Fruit fly (Drosophila melanogaster) whole organism, embryonic: ENCODE results near the gene CG34454.

Experiments used
- ATbp ChIP-seq: fragments of 200-800 bp; sonication (Bioruptor generic); optimal IDR thresholded peaks from 2 replicates; lab custom pipeline; 2017; ENCODE audit warnings: missing biosample characterization, mild to moderate bottlenecking, missing genetic modification characterization, missing genetic modification reagents
- Antp ChIP-seq: fragments of 200-800 bp; sonication (Bioruptor generic); optimal IDR thresholded peaks from 3 replicates; lab custom pipeline; 2016; ENCODE audit warnings: missing biosample characterization, missing genetic modification characterization
- Awh ChIP-seq: fragments of 200-800 bp; sonication (Bioruptor generic); IDR thresholded peaks from 2 replicates; pipeline ENCODE4, ENCODE4 v1.3.6; 2022; ENCODE audit warnings: missing biosample characterization, missing genetic modification characterization
- CG10209 ChIP-seq: fragments of 200-800 bp; sonication (Bioruptor generic); optimal IDR thresholded peaks from 3 replicates; lab custom pipeline; 2017; ENCODE audit warnings: missing biosample characterization, mild to moderate bottlenecking, missing genetic modification characterization, missing genetic modification reagents
- CG10366 ChIP-seq: fragments of 200-800 bp; sonication (Bioruptor generic); IDR thresholded peaks from 2 replicates; pipeline ENCODE4 v1.3.6; 2022; ENCODE audit warnings: missing biosample characterization, missing genetic modification characterization
- CG12155 ChIP-seq: fragments of 200-800 bp; sonication (Bioruptor generic); optimal IDR thresholded peaks from 3 replicates; lab custom pipeline; 2016; ENCODE audit warnings: missing biosample characterization, missing genetic modification characterization
- CG15073 ChIP-seq: fragments of 200-800 bp; sonication (Bioruptor generic); optimal IDR thresholded peaks from 2 replicates; lab custom pipeline; 2016; ENCODE audit warnings: missing biosample characterization, missing genetic modification characterization
- CG17612 ChIP-seq: fragments of 200-800 bp; sonication (Bioruptor generic); IDR thresholded peaks from 2 replicates; pipeline ENCODE4 v1.3.6; 2022; ENCODE audit warnings: missing biosample characterization, missing genetic modification characterization
- CG3726 ChIP-seq: fragments of 200-800 bp; sonication (Bioruptor generic); IDR thresholded peaks from 3 replicates; pipeline ENCODE4, ENCODE4 v1.3.6; 2022; ENCODE audit warnings: missing biosample characterization, missing genetic modification characterization
- CG3838 ChIP-seq: fragments of 200-800 bp; sonication (Bioruptor generic); optimal IDR thresholded peaks from 3 replicates; lab custom pipeline; 2016; ENCODE audit warnings: missing biosample characterization, missing genetic modification characterization
- CG3847 ChIP-seq: fragments of 200-800 bp; sonication (Bioruptor generic); IDR thresholded peaks from 2 replicates; pipeline ENCODE4 v1.3.6; 2022; ENCODE audit warnings: missing biosample characterization, missing genetic modification characterization
- CG7271 ChIP-seq: fragments of 200-800 bp; sonication (Bioruptor generic); optimal IDR thresholded peaks from 2 replicates; lab custom pipeline; 2018; ENCODE audit warnings: missing biosample characterization, mild to moderate bottlenecking, missing genetic modification characterization, moderate library complexity
- CG7357 ChIP-seq: fragments of 200-800 bp; sonication (Bioruptor generic); IDR thresholded peaks from 3 replicates; pipeline ENCODE4 v1.3.6; 2022; ENCODE audit warnings: missing biosample characterization, missing genetic modification characterization
- CG7928 ChIP-seq: fragments of 200-800 bp; sonication (Bioruptor generic); optimal IDR thresholded peaks from 2 replicates; lab custom pipeline; 2017; ENCODE audit warnings: missing biosample characterization, mild to moderate bottlenecking, missing genetic modification characterization
- CG8281 ChIP-seq: fragments of 200-800 bp; sonication (Bioruptor generic); optimal IDR thresholded peaks from 2 replicates; lab custom pipeline; 2018; ENCODE audit warnings: missing biosample characterization, mild to moderate bottlenecking, missing genetic modification characterization, moderate library complexity
- CG9727 ChIP-seq: fragments of 200-800 bp; sonication (Bioruptor generic); optimal IDR thresholded peaks from 3 replicates; lab custom pipeline; 2017; ENCODE audit warnings: missing biosample characterization, mild to moderate bottlenecking, missing genetic modification characterization
- CTCF ChIP-seq: fragments of 200-800 bp; sonication (Bioruptor generic); optimal IDR thresholded peaks from 2 replicates; lab custom pipeline; 2017; ENCODE audit warnings: missing biosample characterization, mild to moderate bottlenecking, missing genetic modification characterization, moderate library complexity
- HLH3B ChIP-seq: fragments of 200-800 bp; sonication (Bioruptor generic); IDR thresholded peaks from 2 replicates; pipeline ENCODE4 v1.3.6; 2022; ENCODE audit warnings: missing biosample characterization, missing genetic modification characterization
- HLH54F ChIP-seq: fragments of 200-800 bp; sonication (Bioruptor generic); optimal IDR thresholded peaks from 3 replicates; lab custom pipeline; 2016; ENCODE audit warnings: missing biosample characterization, missing genetic modification characterization
- Hey ChIP-seq: fragments of 200-800 bp; sonication (Bioruptor generic); optimal IDR thresholded peaks from 3 replicates; lab custom pipeline; 2018; ENCODE audit warnings: missing biosample characterization, mild to moderate bottlenecking, missing genetic modification characterization
- Hmx ChIP-seq: fragments of 200-800 bp; sonication (Bioruptor generic); optimal IDR thresholded peaks from 2 replicates; lab custom pipeline; 2016; ENCODE audit warnings: missing biosample characterization, missing genetic modification characterization
- Lim3 ChIP-seq: fragments of 200-800 bp; sonication (Bioruptor generic); IDR thresholded peaks from 2 replicates; pipeline ENCODE4 v1.3.6; 2022; ENCODE audit warnings: missing biosample characterization, missing genetic modification characterization
- Mad ChIP-seq: fragments of 200-800 bp; sonication (Bioruptor generic); optimal IDR thresholded peaks from 2 replicates; lab custom pipeline; 2016; ENCODE audit warnings: missing biosample characterization, missing genetic modification characterization
- Mes4 ChIP-seq: fragments of 200-800 bp; sonication (Bioruptor generic); optimal IDR thresholded peaks from 2 replicates; lab custom pipeline; 2016; ENCODE audit warnings: missing biosample characterization, missing genetic modification characterization
- NC2β ChIP-seq: fragments of 200-800 bp; sonication (Bioruptor generic); optimal IDR thresholded peaks from 2 replicates; lab custom pipeline; 2016; ENCODE audit warnings: missing biosample characterization, missing genetic modification characterization
- Nf-YA ChIP-seq: fragments of 200-800 bp; sonication (Bioruptor generic); IDR thresholded peaks from 2 replicates; pipeline ENCODE4 v1.3.6; 2022; ENCODE audit warnings: missing biosample characterization, missing genetic modification characterization
- Oli ChIP-seq: fragments of 200-800 bp; sonication (Bioruptor generic); optimal IDR thresholded peaks from 2 replicates; lab custom pipeline; 2018; ENCODE audit warnings: missing biosample characterization, mild to moderate bottlenecking, missing genetic modification characterization, moderate library complexity
- PHDP ChIP-seq: fragments of 200-800 bp; sonication (Bioruptor generic); optimal IDR thresholded peaks from 3 replicates; lab custom pipeline; 2018; ENCODE audit warnings: missing biosample characterization, mild to moderate bottlenecking, missing genetic modification characterization, moderate library complexity
- Ravus ChIP-seq: fragments of 200-800 bp; sonication (Bioruptor generic); IDR thresholded peaks from 2 replicates; pipeline ENCODE4 v1.3.6; 2022; ENCODE audit warnings: missing biosample characterization, missing genetic modification characterization
- Sox100B ChIP-seq: fragments of 200-800 bp; sonication (Bioruptor generic); optimal IDR thresholded peaks from 3 replicates; lab custom pipeline; 2018; ENCODE audit warnings: missing biosample characterization, mild to moderate bottlenecking, missing genetic modification characterization
- Xbp1 ChIP-seq: fragments of 200-800 bp; sonication (Bioruptor generic); optimal IDR thresholded peaks from 3 replicates; lab custom pipeline; 2016; ENCODE audit warnings: missing biosample characterization, mild to moderate bottlenecking, missing genetic modification characterization
- ara ChIP-seq: fragments of 200-800 bp; sonication (Bioruptor generic); IDR thresholded peaks from 2 replicates; pipeline ENCODE4 v1.3.6; 2022; ENCODE audit warnings: missing biosample characterization, missing genetic modification characterization
- bbx ChIP-seq: fragments of 200-800 bp; sonication (Bioruptor generic); IDR thresholded peaks from 2 replicates; pipeline ENCODE4 v1.3.6; 2022; ENCODE audit warnings: missing biosample characterization, missing genetic modification characterization; ENCODE audit not compliant: partially characterized antibody
- bsh ChIP-seq, 2 experiments: fragments of 200-800 bp; sonication (Bioruptor generic); optimal IDR thresholded peaks; 2 replicates each; lab custom pipeline; 2017 to 2018; ENCODE audit warnings: mild to moderate bottlenecking in 2 of 2, missing biosample characterization in 2 of 2, missing genetic modification characterization in 2 of 2, moderate library complexity in 1 of 2
- cg ChIP-seq: fragments of 200-800 bp; sonication (Bioruptor generic); optimal IDR thresholded peaks from 3 replicates; lab custom pipeline; 2019; ENCODE audit warnings: missing biosample characterization, mild to moderate bottlenecking, missing genetic modification characterization, moderate library complexity
- da ChIP-seq: fragments of 200-800 bp; sonication (Bioruptor generic); optimal IDR thresholded peaks from 2 replicates; lab custom pipeline; 2016; ENCODE audit warnings: missing biosample characterization, missing genetic modification characterization
- emc ChIP-seq: fragments of 200-800 bp; sonication (Bioruptor generic); optimal IDR thresholded peaks from 2 replicates; lab custom pipeline; 2016; ENCODE audit warnings: missing biosample characterization, missing genetic modification characterization
- fru ChIP-seq: fragments of >200 bp; optimal IDR thresholded peaks from 2 replicates; lab custom pipeline; 2017
- fu2 ChIP-seq: fragments of 200-800 bp; sonication (Bioruptor generic); optimal IDR thresholded peaks from 2 replicates; lab custom pipeline; 2016; ENCODE audit warnings: missing biosample characterization, missing genetic modification characterization
- her ChIP-seq: fragments of 200-800 bp; sonication (Bioruptor generic); optimal IDR thresholded peaks from 2 replicates; lab custom pipeline; 2016; ENCODE audit warnings: missing biosample characterization, missing genetic modification characterization
- knrl ChIP-seq: fragments of 200-800 bp; sonication (Bioruptor generic); IDR thresholded peaks from 3 replicates; pipeline ENCODE4 v1.3.6; 2022; ENCODE audit warnings: missing biosample characterization, missing genetic modification characterization; ENCODE audit not compliant: partially characterized antibody
- lbe ChIP-seq: fragments of 200-800 bp; sonication (Bioruptor generic); optimal IDR thresholded peaks from 2 replicates; lab custom pipeline; 2016; ENCODE audit warnings: missing biosample characterization, mild to moderate bottlenecking, missing genetic modification characterization
- luna ChIP-seq: fragments of 200-800 bp; sonication (Bioruptor generic); optimal IDR thresholded peaks from 2 replicates; lab custom pipeline; 2016; ENCODE audit warnings: missing biosample characterization, missing genetic modification characterization
- mirr ChIP-seq: fragments of 200-800 bp; sonication (Bioruptor generic); optimal IDR thresholded peaks from 3 replicates; lab custom pipeline; 2018; ENCODE audit warnings: missing biosample characterization, mild to moderate bottlenecking, missing genetic modification characterization
- nmo ChIP-seq: fragments of 200-800 bp; sonication (Bioruptor generic); optimal IDR thresholded peaks from 2 replicates; lab custom pipeline; 2018; ENCODE audit warnings: missing biosample characterization, mild to moderate bottlenecking, missing genetic modification characterization, moderate library complexity
- pb ChIP-seq: fragments of 200-800 bp; sonication (Bioruptor generic); optimal IDR thresholded peaks from 3 replicates; lab custom pipeline; 2016; ENCODE audit warnings: missing biosample characterization, missing genetic modification characterization
- slp2 ChIP-seq: fragments of 200-800 bp; sonication (Bioruptor generic); optimal IDR thresholded peaks from 2 replicates; lab custom pipeline; 2016; ENCODE audit warnings: missing biosample characterization, missing genetic modification characterization
- sna ChIP-seq: fragments of 200-800 bp; sonication (Bioruptor generic); IDR thresholded peaks from 2 replicates; pipeline ENCODE4 v1.3.6; 2022; ENCODE audit warnings: missing biosample characterization, missing genetic modification characterization; ENCODE audit not compliant: partially characterized antibody
- so ChIP-seq: fragments of 200-800 bp; sonication (Bioruptor generic); IDR thresholded peaks from 3 replicates; pipeline ENCODE4 v1.3.6; 2022; ENCODE audit warnings: missing biosample characterization, missing genetic modification characterization
- sr ChIP-seq: fragments of 200-800 bp; sonication (Bioruptor generic); IDR thresholded peaks from 3 replicates; pipeline ENCODE4 v1.3.6; 2022; ENCODE audit warnings: missing biosample characterization, missing genetic modification characterization
- tll ChIP-seq, 2 experiments: fragments of 200-800 bp in 1 of 2; fragments of >200 bp in 1 of 2; sonication (Bioruptor generic) in 1 of 2; optimal IDR thresholded peaks; 2 replicates each; lab custom pipeline; 2017 to 2019; ENCODE audit warnings: missing biosample characterization in 2 of 2, missing genetic modification characterization in 2 of 2, mild to moderate bottlenecking in 1 of 2, moderate library complexity in 1 of 2
- zen ChIP-seq: fragments of 200-800 bp; sonication (Bioruptor generic); optimal IDR thresholded peaks from 3 replicates; lab custom pipeline; 2018; ENCODE audit warnings: missing biosample characterization, mild to moderate bottlenecking, missing genetic modification characterization, moderate library complexity

CG34454 gene

dm6 chr3L:184251-184650 lies 47.9 kb downstream of the CG34454 start, which contains the start of the genes CG34140, Mkp and Mtch (continued):
- TF ChIP-seq nmo (GFP tag; lab: Kevin White, UChicago) (peak; percentile 94), CG3726 (GFP tag; lab: Robert Waterston, UW) (0 out of 3 replicates have a peak, but pooled peaks have one; percentile 25), Hey (tag; lab: Kevin White, UChicago) (no peak), Ravus (GFP tag; lab: Robert Waterston, UW) (peak; percentile 25; the same call in 1 of the 2 replicates), Awh (GFP tag; lab: Robert Waterston, UW) (peak; percentile 72), CG9727 (GFP tag; lab: Kevin White, UChicago) (peak; percentile 83), bbx (peak; percentile 85), Nf-YA (GFP tag; lab: Robert Waterston, UW) (no peak), PHDP (tag; lab: Kevin White, UChicago) (no peak), Oli (tag; lab: Kevin White, UChicago) (no peak), fu2 (GFP tag; lab: Kevin White, UChicago) (peak; percentile 88), CG8281 (tag; lab: Kevin White, UChicago) (no peak), CG3838 (GFP tag; lab: Kevin White, UChicago) (peak; percentile 63), bsh (GFP tag; optimal IDR thresholded peaks at IDR 0.05; lab: Kevin White, UChicago) (peak in 1 of 2 experiments; percentile 83), Antp (GFP tag; lab: Kevin White, UChicago) (peak; percentile 89), Sox100B (no peak), CG10209 (GFP tag; lab: Kevin White, UChicago) (no peak), NC2β (GFP tag; lab: Kevin White, UChicago) (peak; percentile 82), CTCF (GFP tag; lab: Kevin White, UChicago) (no peak), zen (peak; percentile 78), lbe (GFP tag; lab: Kevin White, UChicago) (peak; percentile 93), ara (GFP tag; lab: Robert Waterston, UW) (peak; percentile 79), CG3847 (GFP tag; lab: Robert Waterston, UW) (peak; percentile 88), slp2 (GFP tag; lab: Kevin White, UChicago) (peak; percentile 70), CG10366 (GFP tag; lab: Robert Waterston, UW) (peak; percentile 84), Lim3 (GFP tag; lab: Robert Waterston, UW) (no peak), pb (GFP tag; lab: Kevin White, UChicago) (peak; percentile 39), Hmx (GFP tag; lab: Kevin White, UChicago) (no peak), sna (GFP tag; lab: Robert Waterston, UW) (peak; percentile 97), CG15073 (GFP tag; lab: Kevin White, UChicago) (peak; percentile 8), so (peak; percentile 63; the same call in 1 of the 3 replicates), sr (GFP tag; lab: Robert Waterston, UW) (0 out of 3 replicates have a peak, but pooled peaks have one; percentile 3), CG17612 (GFP tag; lab: Robert Waterston, UW) (no peak), CG7357 (GFP tag; lab: Robert Waterston, UW) (0 out of 3 replicates have a peak, but pooled peaks have one; percentile 31), HLH54F (GFP tag; lab: Kevin White, UChicago) (peak; percentile 94), her (peak; percentile 79), tll (GFP tag; optimal IDR thresholded peaks at IDR 0.05; lab: Kevin White, UChicago) (no peak), knrl (peak; percentile 97), CG12155 (GFP tag; lab: Kevin White, UChicago) (peak; percentile 86), Mad (GFP tag; lab: Kevin White, UChicago) (peak; percentile 84), fru (lab: Kevin White, UChicago) (no peak), CG7271 (tag; lab: Kevin White, UChicago) (peak; percentile 70), cg (GFP tag; lab: Kevin White, UChicago) (no peak), Mes4 (GFP tag; lab: Kevin White, UChicago) (peak; percentile 81), HLH3B (peak; percentile 82), da (peak; percentile 44), CG7928 (no peak), mirr (GFP tag; lab: Kevin White, UChicago) (no peak), luna (GFP tag; lab: Kevin White, UChicago) (peak; percentile 55), ATbp (GFP tag; lab: Kevin White, UChicago) (no peak), Xbp1 (peak; percentile 94), emc (peak; percentile 68)
